Worm (Caenorhabditis elegans) whole organism, mixed stage, embryonic: Measurements from ENCODE around the gene rpt-1.
"Not testable (repeated sequence)": the region's sequence is repeated elsewhere in the genome, so short reads cannot be mapped to it uniquely, and the experiment has no call there.

Source experiments
- M03D4.4 ChIP-seq: sonication (generic microtip); optimal IDR thresholded peaks from 2 replicates; lab custom pipeline; 2017; ENCODE audit warnings: mild to moderate bottlenecking, missing genetic modification characterization, missing compliant biosample characterization
- bed-3 ChIP-seq: fragments of 200-800 bp; sonication (Bioruptor generic); optimal IDR thresholded peaks from 3 replicates; lab custom pipeline; 2018; ENCODE audit warnings: mild to moderate bottlenecking, missing genetic modification characterization, moderate library complexity, missing compliant biosample characterization
- blmp-1 ChIP-seq: fragments of 150-350 bp; optimal IDR thresholded peaks from 2 replicates; lab custom pipeline; 2014; ENCODE audit warnings: missing biosample characterization, missing genetic modification characterization
- ceh-39 ChIP-seq: fragments of 150-350 bp; optimal IDR thresholded peaks from 2 replicates; lab custom pipeline; 2014; ENCODE audit warnings: missing biosample characterization, missing genetic modification characterization
- ceh-43 ChIP-seq: fragments of 200-800 bp; sonication (Bioruptor generic); optimal IDR thresholded peaks from 2 replicates; lab custom pipeline; 2018; ENCODE audit warnings: mild to moderate bottlenecking, missing genetic modification characterization, moderate library complexity, missing compliant biosample characterization
- ces-1 ChIP-seq: fragments of 150-350 bp; optimal IDR thresholded peaks from 2 replicates; lab custom pipeline; 2014; ENCODE audit warnings: missing biosample characterization, missing genetic modification reagents, missing genetic modification characterization
- cnd-1 ChIP-seq: fragments of 200-800 bp; sonication (Bioruptor generic); optimal IDR thresholded peaks from 2 replicates; lab custom pipeline; 2018; ENCODE audit warnings: mild to moderate bottlenecking, missing genetic modification characterization, missing compliant biosample characterization
- elt-1 ChIP-seq: sonication (generic microtip); optimal IDR thresholded peaks from 2 replicates; lab custom pipeline; 2017; ENCODE audit warnings: missing genetic modification characterization, mild to moderate bottlenecking, missing compliant biosample characterization, antibody characterized with exemption, moderate library complexity, borderline replicate concordance; ENCODE audit not compliant: insufficient read depth
- flh-1 ChIP-seq: fragments of 200-800 bp; sonication (Bioruptor generic); optimal IDR thresholded peaks from 2 replicates; lab custom pipeline; 2018; ENCODE audit warnings: mild to moderate bottlenecking, missing genetic modification characterization, moderate library complexity, missing compliant biosample characterization
- ham-2 ChIP-seq: fragments of 200-800 bp; sonication (Bioruptor generic); optimal IDR thresholded peaks from 2 replicates; lab custom pipeline; 2018; ENCODE audit warnings: mild to moderate bottlenecking, missing genetic modification characterization, missing compliant biosample characterization
- hlh-1 ChIP-seq: fragments of 150-350 bp; optimal IDR thresholded peaks from 2 replicates; lab custom pipeline; 2014; ENCODE audit warnings: missing biosample characterization, missing genetic modification reagents, missing genetic modification characterization
- lin-13 ChIP-seq: fragments of 150-350 bp; optimal IDR thresholded peaks from 2 replicates; lab custom pipeline; 2014; ENCODE audit warnings: missing biosample characterization, missing genetic modification characterization
- lin-32 ChIP-seq: fragments of 200-800 bp; sonication (Bioruptor generic); optimal IDR thresholded peaks from 2 replicates; lab custom pipeline; 2018; ENCODE audit warnings: mild to moderate bottlenecking, missing genetic modification characterization, missing compliant biosample characterization
- lsy-2 ChIP-seq: fragments of 150-350 bp; optimal IDR thresholded peaks from 2 replicates; lab custom pipeline; 2014; ENCODE audit warnings: missing biosample characterization, missing genetic modification characterization
- mab-5 ChIP-seq: fragments of 150-350 bp; optimal IDR thresholded peaks from 2 replicates; lab custom pipeline; 2014; ENCODE audit warnings: missing biosample characterization, missing genetic modification characterization
- mep-1 ChIP-seq: fragments of 150-350 bp; optimal IDR thresholded peaks from 2 replicates; lab custom pipeline; 2017; ENCODE audit warnings: missing biosample characterization, missing genetic modification reagents, missing genetic modification characterization, inconsistent platforms
- mls-2 ChIP-seq: sonication (generic microtip); optimal IDR thresholded peaks from 2 replicates; lab custom pipeline; 2016; ENCODE audit warnings: mild to moderate bottlenecking, missing genetic modification characterization, moderate library complexity, missing compliant biosample characterization
- nhr-12 ChIP-seq: fragments of 150-350 bp; optimal IDR thresholded peaks from 2 replicates; lab custom pipeline; 2014; ENCODE audit warnings: missing biosample characterization, missing genetic modification characterization
- nhr-2 ChIP-seq: fragments of 150-350 bp; optimal IDR thresholded peaks from 2 replicates; lab custom pipeline; 2014; ENCODE audit warnings: missing biosample characterization, missing genetic modification characterization
- nhr-28 ChIP-seq: fragments of 150-350 bp; optimal IDR thresholded peaks from 2 replicates; lab custom pipeline; 2014; ENCODE audit warnings: missing biosample characterization, missing genetic modification characterization
- nhr-76 ChIP-seq: sonication (generic microtip); optimal IDR thresholded peaks from 2 replicates; lab custom pipeline; 2017; ENCODE audit warnings: missing biosample characterization, missing genetic modification characterization
- pha-4 ChIP-seq: fragments of 150-350 bp; optimal IDR thresholded peaks from 2 replicates; lab custom pipeline; 2018; ENCODE audit warnings: missing biosample characterization, missing genetic modification reagents, missing genetic modification characterization
- sem-2 ChIP-seq: fragments of 200-800 bp; sonication (Bioruptor generic); optimal IDR thresholded peaks from 2 replicates; lab custom pipeline; 2018; ENCODE audit warnings: mild to moderate bottlenecking, missing genetic modification characterization, missing compliant biosample characterization
- snpc-4 ChIP-seq: fragments of 150-350 bp; optimal IDR thresholded peaks from 2 replicates; lab custom pipeline; 2014; ENCODE audit warnings: missing biosample characterization, missing genetic modification characterization
- sptf-1 ChIP-seq: sonication (generic microtip); optimal IDR thresholded peaks from 2 replicates; lab custom pipeline; 2017; ENCODE audit warnings: mild to moderate bottlenecking, missing genetic modification characterization, moderate library complexity, missing compliant biosample characterization
- unc-120 ChIP-seq: sonication (generic microtip); optimal IDR thresholded peaks from 2 replicates; lab custom pipeline; 2017; ENCODE audit warnings: missing genetic modification characterization, missing compliant biosample characterization; ENCODE audit not compliant: poor library complexity, severe bottlenecking
- unc-39 ChIP-seq: fragments of 150-350 bp; optimal IDR thresholded peaks from 2 replicates; lab custom pipeline; 2014; ENCODE audit warnings: missing biosample characterization, missing genetic modification characterization
- zip-8 ChIP-seq: fragments of 150-350 bp; optimal IDR thresholded peaks from 2 replicates; lab custom pipeline; 2014; ENCODE audit warnings: missing biosample characterization, missing genetic modification characterization
- ztf-11 ChIP-seq: fragments of 150-350 bp; optimal IDR thresholded peaks from 2 replicates; lab custom pipeline; 2014; ENCODE audit warnings: missing biosample characterization, missing genetic modification characterization

Gene rpt-1

ce11 chrV:12025683-12026082, 43.5 kb upstream of the rpt-1 start:
- TF ChIP-seq ham-2 (GFP tag; lab: Kevin White, UChicago) (no peak), ces-1 (peak; percentile 93), unc-120 (tag; lab: Kevin White, UChicago) (peak; percentile 19)

DNA sequence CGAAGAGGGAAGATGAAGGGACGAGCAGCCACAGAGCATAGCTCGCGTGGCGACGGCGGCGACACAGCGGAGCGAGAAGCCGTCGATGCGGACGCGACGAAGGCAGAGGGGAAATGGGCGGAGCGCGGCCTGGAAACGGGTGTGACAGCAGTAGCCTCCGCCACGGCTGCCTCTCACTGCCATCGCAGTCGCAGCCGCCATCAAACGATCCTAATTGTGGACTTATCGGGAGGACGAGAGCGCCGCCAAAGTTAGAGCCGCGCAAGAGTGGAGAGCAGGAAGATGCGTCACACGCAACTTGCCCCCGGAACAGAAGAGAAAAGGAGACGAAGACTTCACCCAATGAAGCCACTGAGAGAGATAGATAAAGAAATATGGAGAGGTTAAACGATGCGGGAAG, 42.1 kb upstream of the rpt-1 start:
- TF ChIP-seq sptf-1 (tag; lab: Kevin White, UChicago): peak; percentile 63
- no peak for TF ChIP-seq nhr-2 (tag; lab: Kevin White, UChicago)
- TF ChIP-seq cnd-1 (tag; lab: Kevin White, UChicago): no peak
- peak; percentile 10 for TF ChIP-seq mls-2
- TF ChIP-seq bed-3 (GFP tag; lab: Kevin White, UChicago): no peak
- no peak for TF ChIP-seq lin-13 (tag; lab: Kevin White, UChicago)
- TF ChIP-seq snpc-4 (tag; lab: Kevin White, UChicago): no peak
- TF ChIP-seq M03D4.4: no peak
- TF ChIP-seq ces-1: peak; percentile 38
- TF ChIP-seq zip-8: no peak

ce11 chrV:12020940-12021339, 38.7 kb upstream of the rpt-1 start:
- no peak for TF ChIP-seq snpc-4 (tag; lab: Kevin White, UChicago)
- TF ChIP-seq ceh-39 (tag; lab: Kevin White, UChicago): no peak
- TF ChIP-seq unc-120 (tag; lab: Kevin White, UChicago): no peak
- TF ChIP-seq lsy-2 (tag; lab: Kevin White, UChicago): no peak
- no peak for TF ChIP-seq mls-2
- no peak for TF ChIP-seq nhr-2 (tag; lab: Kevin White, UChicago)
- TF ChIP-seq ham-2 (GFP tag; lab: Kevin White, UChicago): no peak
- no peak for TF ChIP-seq ceh-43 (GFP tag; lab: Kevin White, UChicago)
- no peak for TF ChIP-seq nhr-12 (tag; lab: Kevin White, UChicago)
- no peak for TF ChIP-seq hlh-1 (tag; lab: Kevin White, UChicago)

DNA sequence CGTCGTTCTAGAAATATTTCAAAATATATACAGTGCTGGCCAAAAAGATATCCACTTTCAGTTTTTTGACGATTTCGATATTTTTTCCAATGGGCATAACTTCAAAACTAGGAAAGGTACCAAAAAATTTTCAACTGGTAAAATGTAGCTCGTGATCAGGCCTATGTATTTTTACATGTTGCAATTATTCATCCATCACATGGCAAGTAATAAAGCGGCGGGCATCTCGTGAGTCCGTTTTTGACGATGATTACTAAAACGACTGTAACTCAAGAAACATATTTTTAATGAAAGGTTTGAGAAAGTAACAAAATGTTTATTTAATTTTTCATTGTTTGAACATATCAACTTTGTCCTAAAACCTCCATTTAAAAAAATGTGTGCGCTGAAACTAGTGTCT, 37.8 kb upstream of the rpt-1 start, which contains the start of gene F10C2.3:
Gene F10C2.3 (plus strand): TSS at position 301 of the 400 bp plus-strand sequence.
- not testable (repeated sequence) for TF ChIP-seq sem-2; lin-13 (tag; lab: Kevin White, UChicago); ham-2 (GFP tag; lab: Kevin White, UChicago)
- TF ChIP-seq, all 35 proteins: peak for 0; not testable (repeated sequence) for 35

DNA sequence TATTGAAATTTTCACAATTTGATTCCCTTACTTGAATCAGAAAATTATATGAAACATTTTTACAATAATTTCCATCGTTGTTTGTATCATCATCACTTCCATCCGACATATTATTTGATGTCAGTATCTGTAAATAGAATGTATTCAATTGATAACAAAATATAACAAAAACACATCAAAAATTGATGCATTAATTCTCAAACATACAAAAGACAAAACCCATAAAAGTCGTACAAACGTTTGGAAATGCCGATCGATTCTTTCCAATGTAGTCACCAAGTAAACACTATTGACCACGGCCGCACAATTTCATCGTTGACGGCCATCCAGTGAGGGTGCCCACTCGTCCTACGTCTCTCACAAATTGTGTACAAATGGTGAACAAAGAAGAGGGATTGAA, 31.1 kb upstream of the rpt-1 start, which contains the start of gene add-2:
Gene add-2 (minus strand): TSS at position 109 of the 400 bp plus-strand sequence.
- TF ChIP-seq snpc-4 (tag; lab: Kevin White, UChicago) (no peak), mls-2 (no peak), cnd-1 (tag; lab: Kevin White, UChicago) (no peak), ceh-43 (GFP tag; lab: Kevin White, UChicago) (no peak), bed-3 (GFP tag; lab: Kevin White, UChicago) (no peak), unc-39 (tag; lab: Kevin White, UChicago) (no peak), pha-4 (tag; lab: Kevin White, UChicago) (no peak), sem-2 (no peak)

ce11 chrV:12011686-12012085, 29.5 kb upstream of the rpt-1 start:
- TF ChIP-seq blmp-1 (tag; lab: Kevin White, UChicago) (peak; percentile 36), ham-2 (GFP tag; lab: Kevin White, UChicago) (no peak), ceh-39 (tag; lab: Kevin White, UChicago) (no peak)

- TF ChIP-seq lin-32 (GFP tag; lab: Kevin White, UChicago): no peak
- TF ChIP-seq hlh-1 (tag; lab: Kevin White, UChicago): no peak
- no peak for TF ChIP-seq bed-3 (GFP tag; lab: Kevin White, UChicago)
- TF ChIP-seq flh-1 (GFP tag; lab: Kevin White, UChicago): no peak
- TF ChIP-seq ztf-11 (tag; lab: Kevin White, UChicago): no peak
- no peak for TF ChIP-seq pha-4 (tag; lab: Kevin White, UChicago)
- no peak for TF ChIP-seq lin-13 (tag; lab: Kevin White, UChicago)
- TF ChIP-seq nhr-2 (tag; lab: Kevin White, UChicago): no peak
- TF ChIP-seq lsy-2 (tag; lab: Kevin White, UChicago): no peak
- TF ChIP-seq nhr-76 (tag; lab: Kevin White, UChicago): no peak
- no peak for TF ChIP-seq elt-1
- no peak for TF ChIP-seq cnd-1 (tag; lab: Kevin White, UChicago)
- no peak for TF ChIP-seq sem-2
- TF ChIP-seq ceh-43 (GFP tag; lab: Kevin White, UChicago): no peak
- TF ChIP-seq snpc-4 (tag; lab: Kevin White, UChicago): no peak
- TF ChIP-seq mab-5 (tag; lab: Kevin White, UChicago): no peak
- no peak for TF ChIP-seq ceh-39 (tag; lab: Kevin White, UChicago)
- no peak for TF ChIP-seq mep-1 (tag; lab: Kevin White, UChicago)
- TF ChIP-seq nhr-28 (tag; lab: Kevin White, UChicago): no peak
These were observed 24.3 kb upstream of the rpt-1 start, which contains the start of gene F57F5.3 for ce11 chrV:12006495-12006894. Gene F57F5.3 (minus strand): TSS chrV:12006595.
